Worm (Caenorhabditis elegans) whole organism, L3 larva: Measurements from ENCODE around the gene T07A9.15.
A peak's percentile ranks its signal among the peaks of the same experiment; 100 is the strongest.

Source experiments
- R02D3.7 ChIP-seq: fragments of 150-350 bp; optimal IDR thresholded peaks from 2 replicates; lab custom pipeline; 2014; ENCODE audit warnings: missing biosample characterization, missing genetic modification characterization
- ZK546.5 ChIP-seq: sonication (generic microtip); optimal IDR thresholded peaks from 2 replicates; lab custom pipeline; 2017; ENCODE audit warnings: missing biosample characterization, missing genetic modification characterization
- aly-2 ChIP-seq: fragments of 150-350 bp; optimal IDR thresholded peaks from 2 replicates; lab custom pipeline; 2014; ENCODE audit warnings: missing biosample characterization, missing genetic modification characterization
- ceh-16 ChIP-seq: sonication (generic microtip); optimal IDR thresholded peaks from 2 replicates; lab custom pipeline; 2017; ENCODE audit warnings: missing biosample characterization, missing genetic modification characterization
- ceh-28 ChIP-seq: fragments of 150-350 bp; optimal IDR thresholded peaks from 2 replicates; lab custom pipeline; 2014; ENCODE audit warnings: missing biosample characterization, missing genetic modification reagents, missing genetic modification characterization
- ceh-82 ChIP-seq: fragments of 150-350 bp; optimal IDR thresholded peaks from 2 replicates; lab custom pipeline; 2014; ENCODE audit warnings: missing biosample characterization, missing genetic modification characterization
- ceh-9 ChIP-seq: sonication (generic microtip); optimal IDR thresholded peaks from 2 replicates; lab custom pipeline; 2018; ENCODE audit warnings: missing biosample characterization, missing genetic modification characterization
- daf-12 ChIP-seq: fragments of 150-350 bp; optimal IDR thresholded peaks from 2 replicates; lab custom pipeline; 2014; ENCODE audit warnings: missing biosample characterization, missing genetic modification reagents, missing genetic modification characterization
- egl-27 ChIP-seq: sonication (generic microtip); optimal IDR thresholded peaks from 4 replicates; lab custom pipeline; 2017; ENCODE audit warnings: missing biosample characterization, missing genetic modification reagents, missing genetic modification characterization
- egl-5 ChIP-seq: fragments of 150-350 bp; optimal IDR thresholded peaks from 2 replicates; lab custom pipeline; 2017; ENCODE audit warnings: missing biosample characterization, missing genetic modification reagents, missing genetic modification characterization, inconsistent platforms
- elt-2 ChIP-seq: sonication (generic microtip); optimal IDR thresholded peaks from 2 replicates; lab custom pipeline; 2016; ENCODE audit warnings: missing genetic modification reagents, mild to moderate bottlenecking, missing genetic modification characterization, missing compliant biosample characterization
- elt-3 ChIP-seq, 3 experiments: fragments of 150-350 bp in 1 of 3; sonication (generic microtip) in 2 of 3; optimal IDR thresholded peaks; 2 replicates in 2 of 3; 4 replicates in 1 of 3; lab custom pipeline; 2014 to 2017; ENCODE audit warnings: missing biosample characterization in 3 of 3, missing genetic modification characterization in 3 of 3
- eor-1 ChIP-seq, 2 experiments: fragments of 150-350 bp; optimal IDR thresholded peaks; 2 replicates each; lab custom pipeline; 2014 to 2018; ENCODE audit warnings: missing biosample characterization in 2 of 2, missing genetic modification characterization in 2 of 2
- fkh-10 ChIP-seq: sonication (generic microtip); optimal IDR thresholded peaks from 2 replicates; lab custom pipeline; 2017; ENCODE audit warnings: missing biosample characterization, missing genetic modification reagents, missing genetic modification characterization
- hmg-11 ChIP-seq: sonication (generic microtip); optimal IDR thresholded peaks from 2 replicates; lab custom pipeline; 2016; ENCODE audit warnings: missing genetic modification characterization, missing compliant biosample characterization
- jun-1 ChIP-seq: fragments of 150-350 bp; optimal IDR thresholded peaks from 2 replicates; lab custom pipeline; 2014; ENCODE audit warnings: missing biosample characterization, missing genetic modification reagents, missing genetic modification characterization
- lin-15B ChIP-seq: fragments of 150-350 bp; optimal IDR thresholded peaks from 2 replicates; lab custom pipeline; 2014; ENCODE audit warnings: missing biosample characterization, missing genetic modification characterization
- lin-39 ChIP-seq: fragments of 150-350 bp; optimal IDR thresholded peaks from 2 replicates; lab custom pipeline; 2018; ENCODE audit warnings: missing biosample characterization, missing genetic modification reagents, missing genetic modification characterization
- lsy-12 ChIP-seq: sonication (generic microtip); optimal IDR thresholded peaks from 2 replicates; lab custom pipeline; 2016; ENCODE audit warnings: mild to moderate bottlenecking, missing genetic modification characterization, missing compliant biosample characterization
- mdl-1 ChIP-seq: fragments of 150-350 bp; optimal IDR thresholded peaks from 2 replicates; lab custom pipeline; 2014; ENCODE audit warnings: missing biosample characterization, missing genetic modification characterization
- mml-1 ChIP-seq: fragments of 150-350 bp; sonication (generic microtip); optimal IDR thresholded peaks from 3 replicates; lab custom pipeline; 2014; ENCODE audit warnings: missing biosample characterization, missing genetic modification characterization
- nfya-1 ChIP-seq: sonication (generic microtip); optimal IDR thresholded peaks from 2 replicates; lab custom pipeline; 2017; ENCODE audit warnings: missing genetic modification characterization, mild to moderate bottlenecking, missing compliant biosample characterization, antibody characterized with exemption, moderate library complexity; ENCODE audit not compliant: insufficient read depth
- nhr-11 ChIP-seq: fragments of 150-350 bp; optimal IDR thresholded peaks from 2 replicates; lab custom pipeline; 2014; ENCODE audit warnings: missing biosample characterization, missing genetic modification characterization
- nhr-12 ChIP-seq: fragments of 150-350 bp; optimal IDR thresholded peaks from 2 replicates; lab custom pipeline; 2014; ENCODE audit warnings: missing biosample characterization, missing genetic modification characterization
- nhr-23 ChIP-seq: fragments of 150-350 bp; optimal IDR thresholded peaks from 2 replicates; lab custom pipeline; 2014; ENCODE audit warnings: missing biosample characterization, missing genetic modification reagents, missing genetic modification characterization
- nhr-237 ChIP-seq: fragments of 150-350 bp; optimal IDR thresholded peaks from 2 replicates; lab custom pipeline; 2014; ENCODE audit warnings: missing biosample characterization, missing genetic modification characterization
- nhr-25 ChIP-seq: sonication (generic microtip); optimal IDR thresholded peaks from 2 replicates; lab custom pipeline; 2017; ENCODE audit warnings: missing biosample characterization, missing genetic modification characterization
- nhr-28 ChIP-seq: fragments of 150-350 bp; optimal IDR thresholded peaks from 2 replicates; lab custom pipeline; 2014; ENCODE audit warnings: missing biosample characterization, missing genetic modification characterization
- nhr-67 ChIP-seq: fragments of 150-350 bp; optimal IDR thresholded peaks from 2 replicates; lab custom pipeline; 2014; ENCODE audit warnings: missing biosample characterization, missing genetic modification characterization
- nhr-76 ChIP-seq: fragments of 150-350 bp; sonication (generic microtip); optimal IDR thresholded peaks from 5 replicates; lab custom pipeline; 2014; ENCODE audit warnings: missing biosample characterization, missing genetic modification characterization
- nhr-77 ChIP-seq: fragments of 150-350 bp; optimal IDR thresholded peaks from 2 replicates; lab custom pipeline; 2014; ENCODE audit warnings: missing biosample characterization, missing genetic modification characterization
- pha-4 ChIP-seq: fragments of 150-350 bp; optimal IDR thresholded peaks from 2 replicates; lab custom pipeline; 2014; ENCODE audit warnings: missing biosample characterization, missing genetic modification reagents, missing genetic modification characterization
- pqm-1 ChIP-seq: fragments of 150-350 bp; optimal IDR thresholded peaks from 2 replicates; lab custom pipeline; 2017; ENCODE audit warnings: missing biosample characterization, missing genetic modification characterization, inconsistent platforms
- sea-2 ChIP-seq: fragments of 150-350 bp; sonication (generic microtip); optimal IDR thresholded peaks from 4 replicates; lab custom pipeline; 2014; ENCODE audit warnings: missing biosample characterization, missing genetic modification reagents, missing genetic modification characterization
- skn-1 ChIP-seq: fragments of 150-350 bp; optimal IDR thresholded peaks from 2 replicates; lab custom pipeline; 2014; ENCODE audit warnings: missing biosample characterization, missing genetic modification characterization
- snpc-4 ChIP-seq: fragments of 150-350 bp; optimal IDR thresholded peaks from 2 replicates; lab custom pipeline; 2014; ENCODE audit warnings: missing biosample characterization, missing genetic modification characterization
- tbx-2 ChIP-seq: sonication (generic microtip); optimal IDR thresholded peaks from 2 replicates; lab custom pipeline; 2016; ENCODE audit warnings: mild to moderate bottlenecking, missing genetic modification characterization, missing compliant biosample characterization
- zag-1 ChIP-seq: fragments of 150-350 bp; optimal IDR thresholded peaks from 2 replicates; lab custom pipeline; 2014; ENCODE audit warnings: missing biosample characterization, missing genetic modification characterization
- ztf-11 ChIP-seq: fragments of 150-350 bp; optimal IDR thresholded peaks from 2 replicates; lab custom pipeline; 2014; ENCODE audit warnings: missing biosample characterization, missing genetic modification characterization

Gene T07A9.15

DNA sequence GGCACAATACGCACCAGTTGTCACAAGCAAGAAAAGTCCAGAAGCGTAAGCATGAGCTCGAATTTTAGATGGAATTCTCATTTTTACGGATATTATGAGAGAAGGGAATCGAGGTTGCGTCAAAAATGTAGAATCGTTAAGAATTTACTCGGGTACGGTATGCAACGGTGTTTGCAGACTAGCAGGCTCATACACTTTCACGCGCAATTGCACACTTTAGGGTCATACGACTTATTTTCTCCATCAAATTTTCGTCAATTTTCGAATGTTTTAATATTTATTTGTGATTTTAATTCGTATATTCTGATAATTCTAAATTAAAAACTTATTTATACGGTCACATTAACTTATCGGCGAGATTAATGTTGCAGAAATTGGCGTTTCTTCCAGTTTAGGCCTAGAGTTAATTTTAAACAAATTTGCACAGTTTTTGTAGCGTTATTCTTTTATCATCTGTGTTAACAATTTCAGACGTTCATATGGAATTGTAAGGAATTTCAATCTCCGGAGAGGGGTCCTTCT, at the start of gene T07A9.15, which contains the start of gene nog-1:
Gene T07A9.15 (minus strand): TSS at position 138 of the 522 bp plus-strand sequence.
Gene nog-1 (plus strand): TSS at position 472 of the 522 bp plus-strand sequence.
- no peak for TF ChIP-seq ztf-11
- no peak for TF ChIP-seq nhr-237 (tag; lab: Kevin White, UChicago)
- TF ChIP-seq nhr-76 (tag; lab: Kevin White, UChicago), result no peak
- no peak for TF ChIP-seq sea-2 (GFP tag; lab: Kevin White, UChicago)
- TF ChIP-seq zag-1 (tag; lab: Kevin White, UChicago), result no peak
- no peak for TF ChIP-seq ceh-82 (tag; lab: Kevin White, UChicago)
- peak; percentile 87 for TF ChIP-seq nfya-1
- peak; percentile 41 for TF ChIP-seq snpc-4 (tag; lab: Kevin White, UChicago)
- no peak for TF ChIP-seq mml-1
- TF ChIP-seq ZK546.5, result no peak
- peak; percentile 61 for TF ChIP-seq lin-39 (tag; lab: Kevin White, UChicago)
- peak; percentile 15 for TF ChIP-seq ceh-28 (tag; lab: Kevin White, UChicago)
- no peak for TF ChIP-seq fkh-10 (GFP tag; lab: Kevin White, UChicago)
- TF ChIP-seq pha-4 (tag; lab: Kevin White, UChicago), result peak; percentile 80
- TF ChIP-seq ceh-9, result no peak
- TF ChIP-seq ceh-16 (tag; lab: Kevin White, UChicago), result no peak
- TF ChIP-seq egl-27 (tag; lab: Kevin White, UChicago), result no peak
- TF ChIP-seq skn-1 (tag; lab: Kevin White, UChicago), result peak; percentile 25
- peak; percentile 70 for TF ChIP-seq lin-15B
- TF ChIP-seq R02D3.7 (tag; lab: Kevin White, UChicago), result peak; percentile 61
- peak; percentile 70 for TF ChIP-seq egl-5 (tag; lab: Kevin White, UChicago)
- TF ChIP-seq hmg-11 (tag; lab: Kevin White, UChicago), result peak; percentile 86
- no peak for TF ChIP-seq tbx-2 (tag; lab: Kevin White, UChicago)
- no peak for TF ChIP-seq lsy-12 (tag; lab: Kevin White, UChicago)
- TF ChIP-seq jun-1 (tag; lab: Kevin White, UChicago), result peak; percentile 60
- TF ChIP-seq eor-1 (tag; optimal IDR thresholded peaks at IDR 0.05; lab: Kevin White, UChicago), result no peak
- TF ChIP-seq nhr-12, result no peak
- peak; percentile 22 for TF ChIP-seq elt-2 (tag; lab: Kevin White, UChicago)
- TF ChIP-seq nhr-25 (tag; lab: Kevin White, UChicago), result peak; percentile 35
- TF ChIP-seq nhr-23, result peak; percentile 63
- no peak for TF ChIP-seq elt-3 (tag; optimal IDR thresholded peaks at IDR 0.05; lab: Kevin White, UChicago)
- TF ChIP-seq nhr-28 (tag; lab: Kevin White, UChicago), result no peak
- TF ChIP-seq pqm-1, result peak; percentile 12
- no peak for TF ChIP-seq daf-12
- TF ChIP-seq nhr-77 (tag; lab: Kevin White, UChicago), result no peak

DNA sequence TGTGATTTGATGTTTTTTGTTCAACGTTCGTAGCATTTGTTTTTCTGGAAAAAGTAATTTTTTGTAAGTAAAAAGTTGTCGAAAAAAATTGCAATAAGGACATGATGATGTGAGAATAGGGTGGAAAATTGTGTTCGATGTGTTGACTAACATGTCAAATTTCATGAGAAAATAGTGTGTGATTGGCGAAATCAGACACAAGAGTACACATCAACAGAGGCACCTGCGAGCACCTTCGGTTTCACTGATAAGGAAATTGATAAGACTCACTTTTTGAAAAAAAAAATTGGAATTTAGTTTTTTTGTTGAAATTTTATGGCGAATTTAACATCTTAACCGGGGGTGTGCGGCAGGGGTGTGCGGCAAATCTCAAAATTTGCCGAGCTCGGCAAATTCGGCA, 47.2 kb upstream of the T07A9.15 start, which contains the start of gene hum-8:
Gene hum-8 (minus strand): TSS at position 46 of the 400 bp plus-strand sequence.
- TF ChIP-seq elt-2 (tag; lab: Kevin White, UChicago), result peak; percentile 86
- TF ChIP-seq fkh-10 (GFP tag; lab: Kevin White, UChicago), result no peak
- peak; percentile 67 for TF ChIP-seq pha-4 (tag; lab: Kevin White, UChicago)
- TF ChIP-seq pqm-1, result peak; percentile 37
- no peak for TF ChIP-seq egl-5 (tag; lab: Kevin White, UChicago)

DNA sequence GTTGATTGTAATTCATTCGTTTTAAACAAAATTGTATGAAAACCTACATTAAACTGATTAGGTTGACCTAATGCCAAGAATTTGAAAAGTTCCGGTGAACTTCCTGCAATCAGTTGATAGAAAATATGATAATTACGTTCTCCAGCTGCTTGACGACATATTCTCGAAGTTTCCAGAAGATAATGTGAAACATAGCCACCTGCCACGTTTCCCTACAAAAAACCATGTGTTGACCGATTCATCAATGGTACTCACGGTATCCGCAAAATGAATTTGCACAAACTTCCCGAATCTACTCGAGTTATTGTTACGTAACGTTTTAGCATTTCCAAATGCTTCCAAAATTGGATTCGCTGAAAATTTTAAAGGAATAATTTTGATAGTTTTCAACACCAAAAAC, 45.0 kb upstream of the T07A9.15 start:
- TF ChIP-seq daf-12 (no peak), nhr-77 (tag; lab: Kevin White, UChicago) (no peak), nhr-67 (tag; lab: Kevin White, UChicago) (no peak), nhr-25 (tag; lab: Kevin White, UChicago) (no peak), egl-5 (tag; lab: Kevin White, UChicago) (no peak), ztf-11 (no peak), R02D3.7 (tag; lab: Kevin White, UChicago) (no peak), egl-27 (tag; lab: Kevin White, UChicago) (no peak), hmg-11 (tag; lab: Kevin White, UChicago) (no peak), jun-1 (tag; lab: Kevin White, UChicago) (no peak), snpc-4 (tag; lab: Kevin White, UChicago) (no peak), nhr-11 (tag; lab: Kevin White, UChicago) (no peak), mdl-1 (tag; lab: Kevin White, UChicago) (no peak), aly-2 (tag; lab: Kevin White, UChicago) (no peak)
- TF ChIP-seq, all 47 proteins: peak for 0
